Fruit fly (Drosophila melanogaster): ENCODE measurements around the gene Pglym78.

Gene Pglym78

DNA sequence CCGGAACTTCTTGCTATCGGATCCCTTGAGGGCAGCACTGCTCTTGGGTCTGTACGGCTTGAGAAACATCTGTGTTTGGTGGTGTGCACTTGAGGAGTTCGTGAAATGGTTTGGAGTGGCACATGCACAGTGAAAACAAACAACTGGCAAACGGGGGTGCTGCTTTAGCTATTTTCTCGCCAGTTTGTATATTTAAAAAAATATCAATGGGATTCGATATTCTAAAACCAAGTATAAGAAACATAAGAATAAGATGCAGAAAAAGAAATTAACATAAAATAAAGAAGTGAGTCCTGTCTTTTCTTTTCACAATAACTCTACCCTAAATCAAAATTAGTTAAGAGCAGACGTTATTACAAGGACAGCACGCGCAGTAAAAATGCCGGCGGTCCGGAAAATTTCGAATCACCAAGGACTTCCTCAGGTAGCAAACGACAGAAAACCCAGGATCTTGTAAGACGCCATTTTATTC is 3.6 kb downstream of the Pglym78 start, which contains the start of gene eIF2D:
Gene eIF2D (minus strand): TSS at position 174 of the 472 bp plus-strand sequence.
- peak; percentile 52 for TF ChIP-seq noc (tag; optimal IDR thresholded peaks at IDR 0.05)

DNA sequence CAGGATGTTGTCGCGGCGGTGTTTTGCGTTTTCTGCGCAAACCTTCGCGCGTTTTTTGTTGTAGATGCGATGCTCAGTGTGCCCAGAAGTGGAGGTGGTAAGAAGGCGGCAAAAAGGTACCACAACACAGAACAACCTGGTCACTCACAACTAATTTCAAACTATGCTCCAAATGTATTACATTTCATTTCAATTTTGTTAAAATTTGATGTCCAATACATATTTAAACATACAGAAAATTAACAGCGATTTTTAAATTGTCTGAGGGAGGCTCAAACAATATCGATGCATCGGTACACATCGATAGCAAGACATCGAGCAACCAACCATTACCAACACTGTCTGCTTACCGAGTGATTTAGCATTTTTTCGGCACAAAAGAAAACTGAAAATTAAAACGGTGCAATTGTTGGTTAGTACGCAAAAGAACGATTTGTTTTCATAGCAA is 5.2 kb downstream of the Pglym78 start, which contains the start of the genes Slbp and Rpn2:
Gene Slbp (minus strand): TSS at position 70 of the 448 bp plus-strand sequence.
Gene Rpn2 (plus strand): TSS at position 328 of the 448 bp plus-strand sequence.
- TF ChIP-seq noc (tag; optimal IDR thresholded peaks at IDR 0.05) = peak; percentile 65

DNA sequence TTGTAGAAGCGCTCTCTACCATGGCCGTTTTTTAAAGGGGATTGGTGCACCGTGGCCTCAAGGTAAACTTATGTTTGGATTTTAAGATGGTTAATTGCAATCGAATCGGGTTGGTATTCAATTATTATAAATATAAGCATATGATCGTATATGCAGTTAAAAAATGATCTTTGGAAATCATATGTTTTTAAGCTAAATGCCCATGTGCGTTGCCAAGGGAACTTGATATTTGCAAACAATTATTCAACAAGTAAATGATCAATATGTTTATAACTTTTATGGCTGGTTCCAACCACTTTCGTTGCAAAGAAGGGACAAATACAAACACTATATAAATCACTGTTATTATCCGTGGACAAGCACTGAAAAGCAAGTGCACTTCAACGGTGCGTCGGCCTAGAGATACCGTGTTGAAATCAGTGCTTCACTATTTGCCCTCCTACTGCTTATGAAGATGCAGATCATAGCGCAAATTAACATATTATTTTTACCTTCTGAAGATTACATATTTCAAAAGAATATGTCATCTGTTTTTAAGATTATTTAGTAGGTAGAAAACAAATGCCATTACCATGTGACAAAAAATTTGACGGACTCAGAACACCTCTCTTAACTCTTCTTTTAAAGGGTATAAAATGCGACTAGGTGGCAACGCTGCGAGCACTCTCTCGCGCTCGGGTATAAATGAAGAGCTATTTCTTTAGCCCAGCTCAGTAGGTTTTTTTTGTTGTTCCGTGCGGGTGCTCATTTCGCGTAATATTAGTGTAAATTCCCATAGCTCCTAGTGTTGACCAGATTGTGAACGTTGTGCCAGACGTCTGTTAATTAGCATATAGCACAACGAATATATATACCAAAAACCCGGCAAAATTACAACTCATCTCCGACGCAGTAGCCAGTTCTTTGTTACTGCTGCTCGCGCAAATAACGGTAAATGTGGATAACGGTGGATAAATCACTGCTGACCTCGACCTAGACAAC is 9.7 kb downstream of the Pglym78 start, which contains the start of gene rdog:
Gene rdog (plus strand): TSS at position 705 of the 981 bp plus-strand sequence.
- peak; percentile 89 for TF ChIP-seq noc (tag; optimal IDR thresholded peaks at IDR 0.05)

DNA sequence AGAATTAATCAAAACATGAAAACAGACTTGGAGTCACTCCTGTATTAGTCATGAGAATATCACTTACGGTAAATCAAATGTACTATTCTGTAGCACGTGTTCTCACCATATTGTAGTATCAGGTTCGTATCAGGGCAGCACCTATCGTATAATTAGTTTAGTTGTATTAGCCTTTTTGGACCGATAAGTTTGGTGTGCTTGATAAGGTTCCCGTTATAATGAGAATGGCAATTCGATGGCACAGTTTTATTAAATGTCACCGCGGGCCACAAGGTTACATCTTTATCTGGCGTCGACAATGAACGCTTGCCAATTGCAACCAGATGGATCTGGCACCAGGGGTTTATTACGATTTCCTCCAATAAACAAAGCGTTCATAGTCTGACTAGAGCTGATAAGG is 10.7 kb downstream of the Pglym78 start:
- peak; percentile 11 for TF ChIP-seq noc (tag; optimal IDR thresholded peaks at IDR 0.05)

DNA sequence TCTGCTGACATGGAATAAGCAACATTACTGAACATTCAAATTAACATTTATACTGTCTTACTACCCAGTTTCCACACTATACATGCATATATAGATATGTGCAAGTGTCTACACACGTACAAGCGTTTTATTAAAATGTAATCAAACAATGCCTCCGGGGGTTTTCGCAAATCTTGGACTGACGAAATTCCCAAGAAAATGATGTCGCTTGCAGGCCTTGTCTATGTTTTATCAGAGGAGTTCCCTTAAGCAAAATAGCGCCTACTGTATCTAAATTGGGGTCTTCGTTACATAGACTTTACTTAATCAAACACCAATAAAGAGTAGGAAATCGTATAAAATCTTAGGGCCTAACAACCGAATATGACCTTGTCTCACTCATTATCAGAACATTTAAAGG is 11.6 kb downstream of the Pglym78 start:
- no peak for TF ChIP-seq noc (tag; optimal IDR thresholded peaks at IDR 0.05)

DNA sequence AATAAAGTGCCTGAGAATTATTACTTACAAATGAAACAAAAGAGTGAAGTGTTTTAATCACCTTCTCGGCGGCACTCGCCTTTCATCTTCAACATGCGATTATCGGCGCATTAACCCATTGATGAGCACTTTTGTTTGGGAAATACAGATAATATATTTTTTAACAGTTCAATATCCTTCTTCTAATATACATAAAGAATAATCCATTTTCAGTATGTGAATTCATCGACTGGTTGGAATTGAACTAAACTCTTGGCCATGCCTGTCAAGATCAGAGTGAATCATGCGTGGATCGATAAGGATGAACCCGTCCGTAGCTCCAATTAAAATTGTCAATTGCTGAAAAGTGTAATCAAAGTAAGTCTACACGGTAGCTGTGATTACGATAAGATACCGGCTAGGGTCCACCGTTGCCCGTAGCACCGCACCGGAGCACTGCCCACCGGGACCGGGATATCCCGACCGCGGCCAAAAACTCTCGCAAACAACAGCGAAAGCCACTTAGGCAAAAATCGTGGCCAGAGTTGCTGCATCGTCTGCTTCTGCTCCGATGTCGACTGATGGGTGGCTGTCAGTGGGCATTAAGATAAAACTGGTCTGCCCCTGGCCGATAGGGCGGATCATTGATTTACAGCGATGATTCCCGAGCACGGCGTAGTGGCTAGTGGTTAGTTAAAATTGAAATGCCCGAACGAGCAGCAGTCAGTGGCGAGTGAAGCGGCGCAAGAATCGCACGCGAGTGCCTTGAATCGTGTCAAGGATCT is 17.1 kb downstream of the Pglym78 start, which contains the start of gene CG11898:
Gene CG11898 (plus strand): TSS at position 714 of the 764 bp plus-strand sequence.
- TF ChIP-seq noc (tag; optimal IDR thresholded peaks at IDR 0.05) = peak; percentile 39

DNA sequence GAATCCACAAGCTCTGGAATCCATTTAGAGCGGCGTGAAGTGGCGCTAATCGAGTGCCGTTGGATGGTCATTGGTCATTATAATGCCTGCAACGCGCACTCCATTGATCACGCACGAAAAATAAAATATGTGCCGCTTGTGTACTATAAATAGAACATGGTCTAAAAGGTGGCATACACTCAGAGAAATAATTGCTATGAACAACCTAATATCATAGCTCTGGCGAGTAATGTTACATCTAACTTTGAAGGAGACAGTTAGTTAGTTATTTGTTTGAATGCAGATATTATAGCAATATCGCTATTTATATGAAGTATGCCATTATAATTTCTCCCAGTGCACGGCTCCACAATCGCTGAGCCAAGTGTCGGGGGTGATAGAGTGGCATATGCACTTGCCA is 42.9 kb downstream of the Pglym78 start:
- no peak for TF ChIP-seq noc (tag; optimal IDR thresholded peaks at IDR 0.05)

DNA sequence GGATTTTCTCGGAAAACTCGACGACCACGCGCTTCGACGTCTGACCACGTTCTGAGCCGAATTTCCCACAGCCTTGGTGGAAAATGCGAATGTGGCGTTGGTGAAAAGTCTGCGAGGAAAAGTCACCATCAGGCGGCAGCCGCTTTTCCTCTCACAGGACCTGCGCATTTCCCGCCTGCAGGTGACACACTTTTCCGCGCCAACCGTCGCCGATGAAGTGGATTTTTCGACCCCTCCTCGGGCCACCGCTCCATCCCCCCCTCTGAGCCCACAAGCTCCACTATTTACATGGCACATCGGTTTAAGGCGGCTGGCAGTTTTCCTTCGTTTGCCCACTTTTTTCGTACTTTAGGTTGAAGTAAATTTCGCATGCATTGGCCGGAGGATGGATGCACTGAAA is 46.9 kb downstream of the Pglym78 start, which contains the start of gene jus:
Gene jus (minus strand): TSS at position 38 of the 400 bp plus-strand sequence.
- TF ChIP-seq noc (tag; optimal IDR thresholded peaks at IDR 0.05) = no peak

DNA sequence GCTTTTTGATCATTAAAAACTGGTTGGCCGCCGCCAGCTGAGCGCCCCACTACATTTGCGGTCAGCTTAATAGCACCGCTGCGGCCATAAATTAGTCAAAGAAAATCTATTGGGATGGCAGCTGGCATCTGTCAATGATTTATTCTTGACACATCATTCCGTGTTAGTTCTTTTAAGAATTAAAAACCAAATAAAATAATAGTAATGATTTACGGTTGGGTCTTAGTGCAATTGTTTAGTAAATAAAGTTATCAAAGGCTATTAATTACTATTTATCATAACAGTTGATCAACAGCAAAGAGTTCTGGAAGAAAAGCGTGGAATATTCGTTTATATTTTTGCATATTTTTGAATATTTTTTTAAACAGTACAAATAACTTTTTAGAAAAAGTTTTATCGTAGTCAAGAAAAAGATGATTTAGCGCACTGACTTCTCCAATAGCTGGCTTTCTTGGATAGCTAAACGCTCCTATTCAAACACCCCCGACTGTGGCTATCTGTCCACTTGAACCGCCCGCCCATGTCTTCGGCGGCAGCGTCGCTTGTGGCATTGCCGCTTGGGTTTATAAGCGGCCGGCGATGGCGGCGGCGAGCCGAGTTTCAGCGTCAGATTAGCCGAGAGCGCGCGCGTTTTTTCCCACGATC is 49.0 kb downstream of the Pglym78 start, which contains the start of gene CG14515:
Gene CG14515 (plus strand): TSS at position 590 of the 645 bp plus-strand sequence.
- TF ChIP-seq noc (tag; optimal IDR thresholded peaks at IDR 0.05) = no peak

DNA sequence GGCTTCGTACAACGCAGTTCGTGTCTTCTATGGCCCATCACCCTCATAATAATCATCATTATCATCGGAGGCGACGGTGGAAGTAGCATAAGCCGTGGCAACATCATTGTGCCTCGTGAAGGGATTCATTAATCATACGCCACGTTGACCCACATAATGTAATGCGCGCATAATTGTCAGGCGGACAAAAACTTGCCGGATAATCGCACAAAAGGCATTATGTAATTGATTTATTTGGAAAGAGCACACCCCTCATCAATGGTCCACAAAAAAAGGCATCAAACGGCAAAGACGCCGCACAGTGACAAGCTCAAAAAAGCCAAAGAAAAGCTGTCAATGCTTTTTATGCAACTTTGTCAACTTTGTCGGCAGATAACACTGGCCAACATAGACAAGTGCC is 50.3 kb downstream of the Pglym78 start:
- no peak for TF ChIP-seq noc (tag; optimal IDR thresholded peaks at IDR 0.05)

Measured in whole organism, larva.